In the genomic region with DNA sequence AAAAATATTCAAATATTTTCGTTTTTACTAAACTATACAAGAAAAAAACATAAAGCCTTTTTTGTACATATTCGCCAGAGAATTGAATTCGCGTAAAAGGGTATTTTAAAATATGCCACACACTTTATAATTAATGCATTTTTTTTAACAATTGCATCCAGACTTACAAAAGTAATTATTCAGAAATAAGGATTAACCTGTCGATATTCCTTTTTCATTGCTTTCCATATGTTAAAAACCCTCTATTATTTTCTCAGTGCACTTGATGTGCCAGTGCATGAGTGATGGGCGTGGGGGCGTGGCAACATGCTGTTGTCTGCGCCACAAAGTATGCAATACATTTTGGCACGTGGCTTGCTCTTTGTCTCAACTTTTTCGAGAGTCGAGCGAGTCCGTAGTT, we compare ENCODE assay signal across 3 fruit fly cellular contexts.
TF ChIP-seq lines count a peak whose summit lies in the region.

No protein-coding gene starts in this region.

TF ChIP-seq in whole organism, embryonic, 481 proteins besides CTCF, POLR2A, EP300 and RAD21 (continued from another document and continues in another):
- peak; percentile 16 for TF ChIP-seq CG14710 (tag; optimal IDR thresholded peaks at IDR 0.05; lab: Kevin White, UChicago)
- no peak for TF ChIP-seq az2 (GFP tag; optimal IDR thresholded peaks at IDR 0.05; lab: Kevin White, UChicago)
- no peak for TF ChIP-seq CG13775 (GFP tag; optimal IDR thresholded peaks at IDR 0.05; lab: Kevin White, UChicago)
- no peak for TF ChIP-seq CG6254 (GFP tag; optimal IDR thresholded peaks at IDR 0.05; lab: Kevin White, UChicago)
- no peak for TF ChIP-seq Kr (GFP tag; optimal IDR thresholded peaks at IDR 0.05; lab: Kevin White, UChicago)
- peak; percentile 20 for TF ChIP-seq Blimp-1 (GFP tag; optimal IDR thresholded peaks at IDR 0.05; lab: Kevin White, UChicago)
- no peak; the same call in 1 of the 2 replicates for TF ChIP-seq amos (GFP tag; IDR thresholded peaks at IDR 0.05; lab: Robert Waterston, UW; ENCODE audit: partially characterized antibody)
- peak; percentile 20 for TF ChIP-seq CG30431 (GFP tag; optimal IDR thresholded peaks at IDR 0.05; lab: Kevin White, UChicago)
- TF ChIP-seq CG4854 (GFP tag; optimal IDR thresholded peaks at IDR 0.05; lab: Kevin White, UChicago), result no peak
- TF ChIP-seq CG2202 (tag; optimal IDR thresholded peaks at IDR 0.05; lab: Kevin White, UChicago), result no peak
- peak; percentile 1 for TF ChIP-seq CG10267 (tag; optimal IDR thresholded peaks at IDR 0.05; lab: Kevin White, UChicago)
- no peak for TF ChIP-seq CG10147 (GFP tag; optimal IDR thresholded peaks at IDR 0.05; lab: Kevin White, UChicago)
- TF ChIP-seq chif (GFP tag; optimal IDR thresholded peaks at IDR 0.05; lab: Kevin White, UChicago), result peak in 1 of 2 experiments; percentile 27
- no peak for TF ChIP-seq CG14441 (GFP tag; IDR thresholded peaks at IDR 0.05; lab: Robert Waterston, UW)
- TF ChIP-seq mirr (GFP tag; optimal IDR thresholded peaks at IDR 0.05; lab: Kevin White, UChicago), result no peak
- TF ChIP-seq CG8478 (optimal IDR thresholded peaks at IDR 0.05; lab: Kevin White, UChicago), result no peak
- 0 out of 3 replicates have a peak, but pooled peaks have one; percentile 25 for TF ChIP-seq CG2199 (GFP tag; IDR thresholded peaks at IDR 0.05; lab: Robert Waterston, UW)
- peak; percentile 23 for TF ChIP-seq Xbp1 (GFP tag; optimal IDR thresholded peaks at IDR 0.05; lab: Kevin White, UChicago)
- TF ChIP-seq CG10462 (GFP tag; optimal IDR thresholded peaks at IDR 0.05; lab: Kevin White, UChicago), result no peak
- no peak for TF ChIP-seq CG17568 (GFP tag; optimal IDR thresholded peaks at IDR 0.05; lab: Kevin White, UChicago)
- TF ChIP-seq B-H1 (GFP tag; IDR thresholded peaks at IDR 0.05; lab: Robert Waterston, UW), result no peak
- no peak for TF ChIP-seq grau (tag; optimal IDR thresholded peaks at IDR 0.05; lab: Kevin White, UChicago)
- no peak for TF ChIP-seq sima (GFP tag; optimal IDR thresholded peaks at IDR 0.05; lab: Kevin White, UChicago)
- no peak for TF ChIP-seq Nf-YB (GFP tag; optimal IDR thresholded peaks at IDR 0.05; lab: Kevin White, UChicago)
- TF ChIP-seq gce (GFP tag; IDR thresholded peaks at IDR 0.05; lab: Robert Waterston, UW), result no peak
- TF ChIP-seq CG8944 (GFP tag; optimal IDR thresholded peaks at IDR 0.05; lab: Kevin White, UChicago), result no peak
- TF ChIP-seq CG7987 (GFP tag; optimal IDR thresholded peaks at IDR 0.05; lab: Kevin White, UChicago), result no peak
- TF ChIP-seq CG1602 (GFP tag; optimal IDR thresholded peaks at IDR 0.05; lab: Kevin White, UChicago), result no peak
- TF ChIP-seq CG42726 (GFP tag; IDR thresholded peaks at IDR 0.05; lab: Robert Waterston, UW; ENCODE audit: partially characterized antibody), result no peak
- no peak for TF ChIP-seq eve (GFP tag; optimal IDR thresholded peaks at IDR 0.05; lab: Kevin White, UChicago)
- TF ChIP-seq scrt (GFP tag; optimal IDR thresholded peaks at IDR 0.05; lab: Kevin White, UChicago), result no peak
- no peak for TF ChIP-seq Vsx1 (GFP tag; optimal IDR thresholded peaks at IDR 0.05; lab: Kevin White, UChicago)
- no peak for TF ChIP-seq CG12299 (tag; optimal IDR thresholded peaks at IDR 0.05; lab: Kevin White, UChicago)
- TF ChIP-seq CG5245 (GFP tag; optimal IDR thresholded peaks at IDR 0.05; lab: Kevin White, UChicago), result no peak
- no peak for TF ChIP-seq bcd (GFP tag; optimal IDR thresholded peaks at IDR 0.05; lab: Kevin White, UChicago)
- peak; percentile 93 for TF ChIP-seq sens (GFP tag; lab: Kevin White, UChicago)
- TF ChIP-seq CG17361 (GFP tag; IDR thresholded peaks at IDR 0.05; lab: Robert Waterston, UW), result no peak
- TF ChIP-seq CG6854 (GFP tag; optimal IDR thresholded peaks at IDR 0.05; lab: Kevin White, UChicago), result no peak
- no peak for TF ChIP-seq zen (tag; optimal IDR thresholded peaks at IDR 0.05; lab: Kevin White, UChicago)
- TF ChIP-seq E2f2 (GFP tag; IDR thresholded peaks at IDR 0.05; lab: Robert Waterston, UW), result no peak
- no peak for TF ChIP-seq shn (GFP tag; optimal IDR thresholded peaks at IDR 0.05; lab: Kevin White, UChicago)
- TF ChIP-seq CG32772 (GFP tag; IDR thresholded peaks at IDR 0.05; lab: Robert Waterston, UW), result no peak
- TF ChIP-seq tap (tag; optimal IDR thresholded peaks at IDR 0.05; lab: Kevin White, UChicago), result no peak
- TF ChIP-seq CG32532 (GFP tag; IDR thresholded peaks at IDR 0.05; lab: Robert Waterston, UW), result no peak

TF ChIP-seq in whole organism, prepupa, 60 proteins besides CTCF, POLR2A, EP300 and RAD21 (continued from another document):
- TF ChIP-seq OdsH (GFP tag; optimal IDR thresholded peaks at IDR 0.05; lab: Kevin White, UChicago) (peak; percentile 78), eg (GFP tag; IDR thresholded peaks at IDR 0.05; lab: Robert Waterston, UW) (peak; percentile 52; the same call in 1 of the 3 replicates), CG3032 (tag; optimal IDR thresholded peaks at IDR 0.05; lab: Kevin White, UChicago) (peak; percentile 33), CG6792 (GFP tag; optimal IDR thresholded peaks at IDR 0.05; lab: Kevin White, UChicago) (peak; percentile 69), CG4318 (GFP tag; optimal IDR thresholded peaks at IDR 0.05; lab: Kevin White, UChicago) (peak; percentile 58), Hr38 (GFP tag; optimal IDR thresholded peaks at IDR 0.05; lab: Kevin White, UChicago) (no peak), Sox14 (GFP tag; optimal IDR thresholded peaks at IDR 0.05; lab: Kevin White, UChicago) (peak; percentile 67), vri (GFP tag; optimal IDR thresholded peaks at IDR 0.05; lab: Kevin White, UChicago) (peak; percentile 41), CG31627 (GFP tag; optimal IDR thresholded peaks at IDR 0.05; lab: Kevin White, UChicago) (peak; percentile 64), CG1621 (tag; optimal IDR thresholded peaks at IDR 0.05; lab: Kevin White, UChicago) (no peak), Met (GFP tag; optimal IDR thresholded peaks at IDR 0.05; lab: Kevin White, UChicago) (peak; percentile 67), CG7368 (GFP tag; optimal IDR thresholded peaks at IDR 0.05; lab: Kevin White, UChicago) (peak; percentile 38), spab (GFP tag; optimal IDR thresholded peaks at IDR 0.05; lab: Kevin White, UChicago) (peak; percentile 22), CG3919 (GFP tag; optimal IDR thresholded peaks at IDR 0.05; lab: Kevin White, UChicago) (peak; percentile 72), acj6 (GFP tag; optimal IDR thresholded peaks at IDR 0.05; lab: Kevin White, UChicago) (peak; percentile 73), CG11294 (GFP tag; IDR thresholded peaks at IDR 0.05; lab: Robert Waterston, UW) (no peak), topi (GFP tag; optimal IDR thresholded peaks at IDR 0.05; lab: Kevin White, UChicago) (peak; percentile 77), CG9139 (GFP tag; optimal IDR thresholded peaks at IDR 0.05; lab: Kevin White, UChicago) (no peak), lz (GFP tag; optimal IDR thresholded peaks at IDR 0.05; lab: Kevin White, UChicago) (peak; percentile 60), Eip78C (GFP tag; lab: Kevin White, UChicago) (peak; percentile 93), fkh (GFP tag; optimal IDR thresholded peaks at IDR 0.05; lab: Kevin White, UChicago) (no peak), Gug (GFP tag; IDR thresholded peaks at IDR 0.05; lab: Robert Waterston, UW) (no peak), fd85E (GFP tag; optimal IDR thresholded peaks at IDR 0.05; lab: Kevin White, UChicago) (peak; percentile 16), CG8632 (GFP tag; optimal IDR thresholded peaks at IDR 0.05; lab: Kevin White, UChicago) (peak; percentile 67), Smox (GFP tag; optimal IDR thresholded peaks at IDR 0.05; lab: Kevin White, UChicago) (peak; percentile 66), Eip75B (GFP tag; optimal IDR thresholded peaks at IDR 0.05; lab: Kevin White, UChicago) (peak; percentile 66), CG6854 (GFP tag; optimal IDR thresholded peaks at IDR 0.05; lab: Kevin White, UChicago) (no peak), pdm3 (GFP tag; optimal IDR thresholded peaks at IDR 0.05; lab: Kevin White, UChicago) (peak; percentile 78), CG8119 (GFP tag; IDR thresholded peaks at IDR 0.05; lab: Robert Waterston, UW) (peak; percentile 73), Hr39 (GFP tag; optimal IDR thresholded peaks at IDR 0.05; lab: Kevin White, UChicago) (peak; percentile 71), CG11762 (GFP tag; optimal IDR thresholded peaks at IDR 0.05; lab: Kevin White, UChicago; ENCODE audit: insufficient read depth) (peak; percentile 34), CG16779 (tag; optimal IDR thresholded peaks at IDR 0.05; lab: Kevin White, UChicago) (no peak), cyc (GFP tag; optimal IDR thresholded peaks at IDR 0.05; lab: Kevin White, UChicago) (peak; percentile 68), Blimp-1 (GFP tag; optimal IDR thresholded peaks at IDR 0.05; lab: Kevin White, UChicago) (no peak), svp (GFP tag; lab: Kevin White, UChicago) (peak; percentile 80), achi (GFP tag; optimal IDR thresholded peaks at IDR 0.05; lab: Kevin White, UChicago) (peak; percentile 76), net (GFP tag; optimal IDR thresholded peaks at IDR 0.05; lab: Kevin White, UChicago) (peak; percentile 62), CG6808 (GFP tag; optimal IDR thresholded peaks at IDR 0.05; lab: Kevin White, UChicago) (peak; percentile 15), esn (GFP tag; optimal IDR thresholded peaks at IDR 0.05; lab: Kevin White, UChicago) (peak; percentile 77)

TF ChIP-seq in whole organism, wandering third instar larva, 38 proteins besides CTCF, POLR2A, EP300 and RAD21 (continued from another document):
- TF ChIP-seq Hr78 (GFP tag; optimal IDR thresholded peaks at IDR 0.05; lab: Kevin White, UChicago), result no peak
- peak; percentile 1 for TF ChIP-seq sv (GFP tag; optimal IDR thresholded peaks at IDR 0.05; lab: Kevin White, UChicago)
- no peak for TF ChIP-seq CG32264 (GFP tag; optimal IDR thresholded peaks at IDR 0.05; lab: Kevin White, UChicago)
- peak in 1 of 2 experiments; percentile 43 for TF ChIP-seq foxo (GFP tag; optimal IDR thresholded peaks at IDR 0.05; lab: Kevin White, UChicago)
- TF ChIP-seq HLH106 (tag; optimal IDR thresholded peaks at IDR 0.05; lab: Kevin White, UChicago), result peak; percentile 1
- TF ChIP-seq tai (GFP tag; optimal IDR thresholded peaks at IDR 0.05; lab: Kevin White, UChicago), result no peak
- TF ChIP-seq Jra (GFP tag; optimal IDR thresholded peaks at IDR 0.05; lab: Kevin White, UChicago), result no peak
- no peak for TF ChIP-seq dsf (GFP tag; optimal IDR thresholded peaks at IDR 0.05; lab: Kevin White, UChicago; ENCODE audit: borderline replicate concordance)
- peak; percentile 36 for TF ChIP-seq rgr (GFP tag; optimal IDR thresholded peaks at IDR 0.05; lab: Kevin White, UChicago)
- no peak for TF ChIP-seq Mio (GFP tag; optimal IDR thresholded peaks at IDR 0.05; lab: Kevin White, UChicago)
